Worm (Caenorhabditis elegans): ENCODE data around the gene ZK856.7.
A peak's percentile ranks its signal among the peaks of the same experiment; 100 is the strongest.

ZK856.7 gene

ce11 chrV:10246443-10246885 is 44.6 kb downstream of the ZK856.7 start (continued):
- TF ChIP-seq fkh-10 (GFP tag; optimal IDR thresholded peaks at IDR 0.05), result peak; percentile 87
- no peak for TF ChIP-seq lim-7 (GFP tag; IDR thresholded peaks at IDR 0.05)
- no peak for TF ChIP-seq lir-3 (tag; optimal IDR thresholded peaks at IDR 0.05)
- TF ChIP-seq skn-1 (tag; optimal IDR thresholded peaks at IDR 0.05), result no peak
- peak; percentile 28 to 47 for TF ChIP-seq lsy-2 (tag; optimal IDR thresholded peaks at IDR 0.05)
- TF ChIP-seq hmg-1.1 (GFP tag; IDR thresholded peaks at IDR 0.05), result no peak; the same call in 1 of the 2 replicates
- TF ChIP-seq pqm-1 (tag; optimal IDR thresholded peaks at IDR 0.05), result no peak
- TF ChIP-seq Y75B8A.6 (GFP tag; IDR thresholded peaks at IDR 0.05), result no peak
- TF ChIP-seq mdt-29 (GFP tag; IDR thresholded peaks at IDR 0.05), result no peak
- no peak for TF ChIP-seq spr-1 (tag; optimal IDR thresholded peaks at IDR 0.05)
- TF ChIP-seq zag-1 (tag; optimal IDR thresholded peaks at IDR 0.05), result no peak
- TF ChIP-seq R02D3.7 (tag; optimal IDR thresholded peaks at IDR 0.05), result no peak
- 0 out of 4 replicates have a peak, but pooled peaks of 1 of the 2 experiments have one; percentile 27 for TF ChIP-seq madf-5 (GFP tag; IDR thresholded peaks at IDR 0.05)
- TF ChIP-seq tra-1 (GFP tag; IDR thresholded peaks at IDR 0.05), result no peak
- no peak for TF ChIP-seq F10B5.3 (tag; optimal IDR thresholded peaks at IDR 0.05)
- TF ChIP-seq aha-1 (tag), result peak; percentile 96
- TF ChIP-seq mxl-2 (GFP tag; conservative IDR thresholded peaks at IDR 0.05), result no peak

DNA sequence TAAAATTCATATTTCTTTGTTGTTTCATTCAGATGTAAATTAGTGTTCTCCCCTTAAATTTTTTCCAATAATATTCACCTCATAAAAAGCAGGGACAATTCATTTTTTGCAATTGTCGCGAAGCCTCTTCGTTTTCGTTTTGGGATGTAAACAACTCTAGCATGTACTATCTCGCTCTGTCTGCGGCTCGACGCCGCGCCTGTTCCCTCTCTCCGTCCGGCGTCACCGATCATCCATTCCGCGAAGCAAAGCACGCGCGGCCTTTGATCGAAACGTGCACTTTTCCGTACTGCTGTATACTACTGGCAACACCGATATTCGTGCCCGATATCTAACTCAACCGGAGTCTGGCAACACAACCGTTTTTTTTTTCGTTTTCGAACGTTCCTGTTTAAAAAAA is 45.1 kb downstream of the ZK856.7 start:
- TF ChIP-seq nhr-10 (tag; optimal IDR thresholded peaks at IDR 0.05) (no peak), zfp-2 (tag; optimal IDR thresholded peaks at IDR 0.05) (no peak), lin-29 (GFP tag; IDR thresholded peaks at IDR 0.05) (no peak), F10B5.3 (tag; optimal IDR thresholded peaks at IDR 0.05) (no peak), duxl-1 (tag; optimal IDR thresholded peaks at IDR 0.05; ENCODE audit: poor library complexity) (no peak), mep-1 (tag; optimal IDR thresholded peaks at IDR 0.05) (no peak), lin-1 (GFP tag; IDR thresholded peaks at IDR 0.05) (no peak), ztf-7 (tag; optimal IDR thresholded peaks at IDR 0.05) (no peak), ama-1 (optimal IDR thresholded peaks at IDR 0.05) (peak; percentile 1), dmd-6 (GFP tag; IDR thresholded peaks at IDR 0.05) (peak; percentile 31), zag-1 (tag; optimal IDR thresholded peaks at IDR 0.05) (no peak), cey-2 (tag; optimal IDR thresholded peaks at IDR 0.05; ENCODE audit: borderline replicate concordance, insufficient read depth) (no peak), nhr-41 (GFP tag; IDR thresholded peaks at IDR 0.05) (no peak), set-16 (GFP tag; IDR thresholded peaks at IDR 0.05) (peak; percentile 52), F37D6.2 (tag; optimal IDR thresholded peaks at IDR 0.05) (no peak), skn-1 (tag; optimal IDR thresholded peaks at IDR 0.05) (no peak), pqm-1 (tag; optimal IDR thresholded peaks at IDR 0.05) (no peak), nhr-76 (tag; optimal IDR thresholded peaks at IDR 0.05) (no peak), ztf-11 (tag; optimal IDR thresholded peaks at IDR 0.05) (no peak), zip-2 (tag; optimal IDR thresholded peaks at IDR 0.05) (no peak), fkh-10 (GFP tag; optimal IDR thresholded peaks at IDR 0.05) (no peak), ctbp-1 (GFP tag; IDR thresholded peaks at IDR 0.05) (no peak), lim-7 (GFP tag; IDR thresholded peaks at IDR 0.05) (no peak), aly-2 (tag; optimal IDR thresholded peaks at IDR 0.05) (no peak), daf-19 (GFP tag; conservative IDR thresholded peaks at IDR 0.05) (no peak), F26F4.8 (GFP tag; conservative IDR thresholded peaks at IDR 0.05) (no peak), T20F7.1 (GFP tag; optimal IDR thresholded peaks at IDR 0.05) (no peak), lin-38 (GFP tag; IDR thresholded peaks at IDR 0.05) (no peak), unc-39 (tag; optimal IDR thresholded peaks at IDR 0.05) (no peak), nhr-28 (tag; optimal IDR thresholded peaks at IDR 0.05) (no peak), ces-1 (GFP tag; optimal IDR thresholded peaks at IDR 0.05) (no peak), Y105C5A.15 (GFP tag; IDR thresholded peaks at IDR 0.05) (no peak), spr-1 (tag; optimal IDR thresholded peaks at IDR 0.05) (no peak), tag-97 (GFP tag; IDR thresholded peaks at IDR 0.05) (no peak), R02D3.7 (tag; optimal IDR thresholded peaks at IDR 0.05) (no peak), snpc-1.2 (GFP tag; IDR thresholded peaks at IDR 0.05) (no peak), mxl-2 (GFP tag; conservative IDR thresholded peaks at IDR 0.05) (no peak), ceh-62 (tag; optimal IDR thresholded peaks at IDR 0.05) (no peak), aha-1 (tag) (no peak), ceh-28 (tag; optimal IDR thresholded peaks at IDR 0.05) (no peak), ZK546.5 (tag; optimal IDR thresholded peaks at IDR 0.05) (no peak), tra-1 (GFP tag; IDR thresholded peaks at IDR 0.05) (no peak), madf-5 (GFP tag; IDR thresholded peaks at IDR 0.05) (no peak), arid-1 (GFP tag; conservative IDR thresholded peaks at IDR 0.05) (no peak), mxl-3 (GFP tag; optimal IDR thresholded peaks at IDR 0.05) (no peak)

Measured in whole organism, L4 larva.